Fruit fly (Drosophila melanogaster) whole organism, embryonic: ENCODE measurements around the gene sra.

Experiments
- Asciz ChIP-seq: fragments of 200-800 bp; sonication (Bioruptor generic); optimal IDR thresholded peaks from 2 replicates; lab custom pipeline; 2017; ENCODE audit warnings: missing biosample characterization, mild to moderate bottlenecking, missing genetic modification characterization, missing genetic modification reagents
- Bgb ChIP-seq: fragments of 200-800 bp; sonication (Bioruptor generic); IDR thresholded peaks from 2 replicates; pipeline ENCODE4 v1.3.6; 2022; ENCODE audit warnings: missing biosample characterization, missing genetic modification characterization; ENCODE audit not compliant: partially characterized antibody
- Blimp-1 ChIP-seq: fragments of 200-800 bp; sonication (Bioruptor generic); optimal IDR thresholded peaks from 3 replicates; lab custom pipeline; 2018; ENCODE audit warnings: missing biosample characterization, missing genetic modification characterization, mild to moderate bottlenecking, moderate library complexity, missing genetic modification reagents
- CG10366 ChIP-seq: fragments of 200-800 bp; sonication (Bioruptor generic); IDR thresholded peaks from 2 replicates; pipeline ENCODE4 v1.3.6; 2022; ENCODE audit warnings: missing biosample characterization, missing genetic modification characterization
- CG10431 ChIP-seq: fragments of 200-800 bp; sonication (Bioruptor generic); optimal IDR thresholded peaks from 3 replicates; lab custom pipeline; 2018; ENCODE audit warnings: missing biosample characterization, mild to moderate bottlenecking, missing genetic modification characterization
- CG14441 ChIP-seq: fragments of 200-800 bp; sonication (Bioruptor generic); IDR thresholded peaks from 2 replicates; pipeline ENCODE4 v1.3.6; 2022; ENCODE audit warnings: missing biosample characterization, missing genetic modification characterization
- CG1602 ChIP-seq: fragments of 200-800 bp; sonication (Bioruptor generic); optimal IDR thresholded peaks from 3 replicates; lab custom pipeline; 2016; ENCODE audit warnings: missing biosample characterization, missing genetic modification characterization
- CG1603 ChIP-seq: fragments of 200-800 bp; sonication (Bioruptor generic); optimal IDR thresholded peaks from 2 replicates; lab custom pipeline; 2019; ENCODE audit warnings: missing biosample characterization, mild to moderate bottlenecking, missing genetic modification characterization, moderate library complexity
- CG1647 ChIP-seq: fragments of 200-800 bp; sonication (Bioruptor generic); optimal IDR thresholded peaks from 3 replicates; lab custom pipeline; 2016; ENCODE audit warnings: missing biosample characterization, missing genetic modification characterization
- CG4617 ChIP-seq: fragments of 200-800 bp; sonication (Bioruptor generic); optimal IDR thresholded peaks from 3 replicates; lab custom pipeline; 2016; ENCODE audit warnings: missing biosample characterization, missing genetic modification characterization, borderline replicate concordance
- CG6254 ChIP-seq: fragments of 200-800 bp; sonication (Bioruptor generic); optimal IDR thresholded peaks from 3 replicates; lab custom pipeline; 2017; ENCODE audit warnings: mild to moderate bottlenecking, missing biosample characterization, missing genetic modification reagents, missing genetic modification characterization
- CG6765 ChIP-seq: fragments of 200-800 bp; sonication (Bioruptor generic); optimal IDR thresholded peaks from 3 replicates; lab custom pipeline; 2017; ENCODE audit warnings: missing biosample characterization, mild to moderate bottlenecking, missing genetic modification characterization
- CG6854 ChIP-seq: fragments of 200-800 bp; sonication (Bioruptor generic); optimal IDR thresholded peaks from 3 replicates; lab custom pipeline; 2017; ENCODE audit warnings: missing biosample characterization, mild to moderate bottlenecking, missing genetic modification characterization
- CG8388 ChIP-seq: fragments of 200-800 bp; sonication (Bioruptor generic); optimal IDR thresholded peaks from 2 replicates; lab custom pipeline; 2019; ENCODE audit warnings: missing biosample characterization, mild to moderate bottlenecking, missing genetic modification characterization, moderate library complexity
- CG8478 ChIP-seq: fragments of >200 bp; optimal IDR thresholded peaks from 2 replicates; lab custom pipeline; 2018
- CG9817 ChIP-seq: fragments of 200-800 bp; sonication (Bioruptor generic); optimal IDR thresholded peaks from 2 replicates; lab custom pipeline; 2018; ENCODE audit warnings: missing biosample characterization, mild to moderate bottlenecking, missing genetic modification characterization, moderate library complexity
- D19A ChIP-seq: fragments of 200-800 bp; optimal IDR thresholded peaks from 3 replicates; lab custom pipeline; 2019; ENCODE audit warnings: missing biosample characterization, mild to moderate bottlenecking, missing genetic modification characterization, moderate library complexity
- Eip74EF ChIP-seq, 2 experiments: fragments of 200-800 bp in 1 of 2; fragments of >200 bp in 1 of 2; sonication (Bioruptor generic) in 1 of 2; optimal IDR thresholded peaks; 2 replicates each; lab custom pipeline; 2017 to 2019; ENCODE audit warnings: missing biosample characterization in 2 of 2, missing genetic modification characterization in 2 of 2, mild to moderate bottlenecking in 1 of 2, moderate library complexity in 1 of 2
- Ets65A ChIP-seq: fragments of 200-800 bp; sonication (Bioruptor generic); peaks from one replicate; lab custom pipeline; 2016; ENCODE audit warnings: missing biosample characterization, missing genetic modification characterization
- Gug ChIP-seq: fragments of 200-800 bp; sonication (Bioruptor generic); IDR thresholded peaks from 4 replicates; pipeline ENCODE4 v1.3.6; 2022; ENCODE audit warnings: missing biosample characterization, missing genetic modification characterization
- H15 ChIP-seq: fragments of 200-800 bp; sonication (Bioruptor generic); IDR thresholded peaks from 3 replicates; pipeline ENCODE4 v1.3.6; 2022; ENCODE audit warnings: missing biosample characterization, missing genetic modification characterization
- Med ChIP-seq: fragments of 200-800 bp; sonication (Bioruptor generic); peaks from one replicate; lab custom pipeline; 2016; ENCODE audit warnings: missing biosample characterization, missing genetic modification characterization, mild to moderate bottlenecking, inconsistent platforms, moderate library complexity
- NFAT ChIP-seq: fragments of 200-800 bp; sonication (Bioruptor generic); IDR thresholded peaks from 2 replicates; pipeline ENCODE4 v1.3.6; 2022; ENCODE audit warnings: missing biosample characterization, missing genetic modification characterization
- Neu2 ChIP-seq: fragments of 200-800 bp; sonication (Bioruptor generic); optimal IDR thresholded peaks from 3 replicates; lab custom pipeline; 2016; ENCODE audit warnings: missing biosample characterization, missing genetic modification characterization, borderline replicate concordance
- Opbp ChIP-seq: fragments of 200-800 bp; sonication (Bioruptor generic); IDR thresholded peaks from 3 replicates; pipeline ENCODE4 v1.3.6; 2022; ENCODE audit warnings: missing biosample characterization, missing genetic modification characterization; ENCODE audit not compliant: partially characterized antibody
- Ravus ChIP-seq: fragments of 200-800 bp; sonication (Bioruptor generic); IDR thresholded peaks from 2 replicates; pipeline ENCODE4 v1.3.6; 2022; ENCODE audit warnings: missing biosample characterization, missing genetic modification characterization
- TFAM ChIP-seq: fragments of 200-800 bp; sonication (Bioruptor generic); optimal IDR thresholded peaks from 2 replicates; lab custom pipeline; 2017; ENCODE audit warnings: missing biosample characterization, missing genetic modification characterization, inconsistent platforms
- bcd ChIP-seq: fragments of 200-800 bp; sonication (Bioruptor generic); optimal IDR thresholded peaks from 2 replicates; lab custom pipeline; 2017; ENCODE audit warnings: missing biosample characterization, mild to moderate bottlenecking, missing genetic modification characterization
- cg ChIP-seq: fragments of 200-800 bp; sonication (Bioruptor generic); optimal IDR thresholded peaks from 3 replicates; lab custom pipeline; 2019; ENCODE audit warnings: missing biosample characterization, mild to moderate bottlenecking, missing genetic modification characterization, moderate library complexity
- chinmo ChIP-seq: fragments of 200-800 bp; sonication (Bioruptor generic); IDR thresholded peaks from 4 replicates; pipeline ENCODE4 v1.3.6; 2022; ENCODE audit warnings: missing biosample characterization, missing genetic modification characterization; ENCODE audit not compliant: partially characterized antibody
- chn ChIP-seq: fragments of 200-800 bp; sonication (Bioruptor generic); optimal IDR thresholded peaks from 2 replicates; lab custom pipeline; 2016; ENCODE audit warnings: missing biosample characterization, missing genetic modification characterization
- ci ChIP-seq: fragments of 200-800 bp; sonication (Bioruptor generic); IDR thresholded peaks from 3 replicates; pipeline ENCODE4 v1.3.6; 2022; ENCODE audit warnings: missing biosample characterization, missing genetic modification characterization
- crol ChIP-seq: fragments of 200-800 bp; sonication (Bioruptor generic); IDR thresholded peaks from 2 replicates; pipeline ENCODE4 v1.3.6; 2022; ENCODE audit warnings: missing biosample characterization, missing genetic modification characterization
- dati ChIP-seq: fragments of 200-800 bp; sonication (Bioruptor generic); IDR thresholded peaks from 2 replicates; pipeline ENCODE4 v1.3.6; 2022; ENCODE audit warnings: missing biosample characterization, missing genetic modification characterization
- dysf ChIP-seq: fragments of 200-800 bp; sonication (Bioruptor generic); IDR thresholded peaks from 3 replicates; pipeline ENCODE4 v1.3.6; 2022; ENCODE audit warnings: missing biosample characterization, missing genetic modification characterization
- fd102C ChIP-seq: fragments of 200-800 bp; sonication (Bioruptor generic); optimal IDR thresholded peaks from 2 replicates; lab custom pipeline; 2018; ENCODE audit warnings: missing biosample characterization, mild to moderate bottlenecking, missing genetic modification characterization, moderate library complexity
- fd96Cb ChIP-seq: fragments of 200-800 bp; sonication (Bioruptor generic); optimal IDR thresholded peaks from 2 replicates; lab custom pipeline; 2018; ENCODE audit warnings: missing biosample characterization, mild to moderate bottlenecking, missing genetic modification characterization, moderate library complexity
- gcm2 ChIP-seq: fragments of 200-800 bp; sonication (Bioruptor generic); optimal IDR thresholded peaks from 2 replicates; lab custom pipeline; 2016; ENCODE audit warnings: missing biosample characterization, missing genetic modification characterization
- insv ChIP-seq, 2 experiments: fragments of 200-800 bp; sonication (Bioruptor generic); optimal IDR thresholded peaks; 3 replicates each; lab custom pipeline; 2016 to 2018; ENCODE audit warnings: missing biosample characterization in 2 of 2, missing genetic modification characterization in 2 of 2
- inv ChIP-seq: fragments of 200-800 bp; sonication (Bioruptor generic); IDR thresholded peaks from 2 replicates; pipeline ENCODE4 v1.3.6; 2022; ENCODE audit warnings: missing biosample characterization, missing genetic modification characterization; ENCODE audit not compliant: partially characterized antibody
- kni ChIP-seq: fragments of 200-800 bp; sonication (Bioruptor generic); optimal IDR thresholded peaks from 3 replicates; lab custom pipeline; 2017; ENCODE audit warnings: mild to moderate bottlenecking, missing biosample characterization, missing genetic modification reagents, missing genetic modification characterization
- lab ChIP-seq: fragments of 200-800 bp; sonication (Bioruptor generic); optimal IDR thresholded peaks from 3 replicates; lab custom pipeline; 2017; ENCODE audit warnings: missing biosample characterization, missing genetic modification characterization, mild to moderate bottlenecking, moderate library complexity, missing genetic modification reagents
- nerfin-1 ChIP-seq: fragments of 200-800 bp; sonication (Bioruptor generic); optimal IDR thresholded peaks from 3 replicates; lab custom pipeline; 2019; ENCODE audit warnings: missing biosample characterization, mild to moderate bottlenecking, missing genetic modification characterization, moderate library complexity
- odd ChIP-seq: fragments of 200-800 bp; sonication (Bioruptor generic); optimal IDR thresholded peaks from 2 replicates; lab custom pipeline; 2017; ENCODE audit warnings: missing biosample characterization, mild to moderate bottlenecking, missing genetic modification characterization
- pros ChIP-seq: fragments of 200-800 bp; sonication (Bioruptor generic); optimal IDR thresholded peaks from 3 replicates; lab custom pipeline; 2019; ENCODE audit warnings: missing biosample characterization, mild to moderate bottlenecking, missing genetic modification characterization, moderate library complexity
- scrt ChIP-seq: fragments of 200-800 bp; sonication (Bioruptor generic); optimal IDR thresholded peaks from 2 replicates; lab custom pipeline; 2018; ENCODE audit warnings: missing biosample characterization, mild to moderate bottlenecking, missing genetic modification characterization, moderate library complexity
- sens ChIP-seq: fragments of 200-800 bp; sonication (Bioruptor generic); peaks from one replicate; lab custom pipeline; 2016; ENCODE audit warnings: missing biosample characterization, missing genetic modification characterization
- sna ChIP-seq: fragments of 200-800 bp; sonication (Bioruptor generic); IDR thresholded peaks from 2 replicates; pipeline ENCODE4 v1.3.6; 2022; ENCODE audit warnings: missing biosample characterization, missing genetic modification characterization; ENCODE audit not compliant: partially characterized antibody
- sob ChIP-seq: fragments of 200-800 bp; sonication (Bioruptor generic); IDR thresholded peaks from 2 replicates; pipeline ENCODE4 v1.3.6; 2022; ENCODE audit warnings: missing biosample characterization, missing genetic modification characterization
- zen ChIP-seq: fragments of 200-800 bp; sonication (Bioruptor generic); optimal IDR thresholded peaks from 3 replicates; lab custom pipeline; 2018; ENCODE audit warnings: missing biosample characterization, mild to moderate bottlenecking, missing genetic modification characterization, moderate library complexity

sra gene

dm6 chr3R:16245298-16246098 is 58.7 kb downstream of the sra start (continued):
- TF ChIP-seq bcd (no peak), ci (GFP tag; lab: Robert Waterston, UW) (peak; percentile 58; the same call in 1 of the 3 replicates), CG10366 (GFP tag; lab: Robert Waterston, UW) (no peak), dati (no peak), CG1602 (GFP tag; lab: Kevin White, UChicago) (no peak), pros (GFP tag; lab: Kevin White, UChicago) (peak; percentile 42), inv (GFP tag; lab: Robert Waterston, UW) (no peak), cg (GFP tag; lab: Kevin White, UChicago) (no peak), CG1647 (no peak), odd (GFP tag; lab: Kevin White, UChicago) (no peak), lab (GFP tag; lab: Kevin White, UChicago) (no peak), scrt (GFP tag; lab: Kevin White, UChicago) (no peak), sens (no peak), Asciz (GFP tag; lab: Kevin White, UChicago) (no peak), CG8478 (lab: Kevin White, UChicago) (no peak), Gug (GFP tag; lab: Robert Waterston, UW) (no peak), CG6765 (GFP tag; lab: Kevin White, UChicago) (no peak), Neu2 (GFP tag; lab: Kevin White, UChicago) (no peak), H15 (GFP tag; lab: Robert Waterston, UW) (no peak), fd96Cb (tag; lab: Kevin White, UChicago) (no peak), CG9817 (tag; lab: Kevin White, UChicago) (no peak), dysf (GFP tag; lab: Robert Waterston, UW) (no peak), CG4617 (GFP tag; lab: Kevin White, UChicago) (no peak), nerfin-1 (tag; lab: Kevin White, UChicago) (peak; percentile 81), kni (GFP tag; lab: Kevin White, UChicago) (no peak), gcm2 (GFP tag; lab: Kevin White, UChicago) (no peak), CG6254 (GFP tag; lab: Kevin White, UChicago) (no peak), D19A (tag; lab: Kevin White, UChicago) (peak; percentile 35), Opbp (no peak), CG1603 (no peak), CG10431 (no peak), Bgb (peak; percentile 29; the same call in 1 of the 2 replicates), chn (GFP tag; lab: Kevin White, UChicago) (no peak), Ravus (GFP tag; lab: Robert Waterston, UW) (no peak), insv (GFP tag; optimal IDR thresholded peaks at IDR 0.05; lab: Kevin White, UChicago) (no peak), CG14441 (GFP tag; lab: Robert Waterston, UW) (no peak), sna (no peak), sob (GFP tag; lab: Robert Waterston, UW) (no peak)

DNA sequence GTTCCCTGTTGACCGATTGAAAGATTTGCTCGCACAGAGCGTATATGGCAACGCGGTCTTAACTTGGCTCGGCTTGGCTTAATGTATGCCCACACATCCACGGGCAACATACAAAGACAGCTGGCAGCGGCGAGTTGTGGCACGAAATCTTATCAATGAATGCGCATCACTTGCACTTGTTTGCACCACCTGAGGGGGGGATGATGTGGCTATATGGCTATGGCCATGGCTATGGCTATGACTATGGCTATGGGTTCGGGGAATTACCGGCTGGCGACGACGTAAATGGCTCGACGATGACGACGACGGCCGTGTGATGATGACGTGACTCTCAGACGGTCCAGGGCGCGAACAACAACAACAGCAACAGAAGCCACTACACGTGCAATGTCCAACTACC is 60.2 kb downstream of the sra start:
- 0 out of 4 replicates have a peak, but pooled peaks have one; percentile 59 for TF ChIP-seq chinmo (GFP tag; lab: Robert Waterston, UW)
- TF ChIP-seq TFAM (GFP tag; lab: Kevin White, UChicago): no peak
- no peak for TF ChIP-seq Eip74EF (GFP tag; optimal IDR thresholded peaks at IDR 0.05; lab: Kevin White, UChicago)
- TF ChIP-seq zen (tag; lab: Kevin White, UChicago): peak; percentile 21
- peak; percentile 50 for TF ChIP-seq CG8478 (lab: Kevin White, UChicago)
- peak; percentile 52 for TF ChIP-seq Med (GFP tag; lab: Kevin White, UChicago)
- no peak for TF ChIP-seq CG8388
- peak; percentile 51 for TF ChIP-seq Blimp-1 (GFP tag; lab: Kevin White, UChicago)
- TF ChIP-seq NFAT (GFP tag; lab: Robert Waterston, UW): no peak
- peak; percentile 2 for TF ChIP-seq Ets65A
- TF ChIP-seq fd102C (GFP tag; lab: Kevin White, UChicago): no peak
- no peak for TF ChIP-seq CG6854 (GFP tag; lab: Kevin White, UChicago)
- 0 out of 2 replicates have a peak, but pooled peaks have one; percentile 12 for TF ChIP-seq crol (GFP tag; lab: Robert Waterston, UW)
